Fruit fly (Drosophila melanogaster) whole organism, embryonic: Measurements from ENCODE around the gene CG42592.
A peak's percentile ranks its signal among the peaks of the same experiment; 100 is the strongest.

Experiments used
- Asciz ChIP-seq: fragments of 200-800 bp; sonication (Bioruptor generic); optimal IDR thresholded peaks from 2 replicates; lab custom pipeline; 2017; ENCODE audit warnings: missing biosample characterization, mild to moderate bottlenecking, missing genetic modification characterization, missing genetic modification reagents
- CG10274 ChIP-seq: fragments of 200-800 bp; sonication (Bioruptor generic); optimal IDR thresholded peaks from 3 replicates; lab custom pipeline; 2017; ENCODE audit warnings: missing biosample characterization, mild to moderate bottlenecking, missing genetic modification characterization
- CG11247 ChIP-seq: fragments of 200-800 bp; sonication (Bioruptor generic); IDR thresholded peaks from 2 replicates; pipeline ENCODE4 v1.3.6; 2022; ENCODE audit warnings: missing biosample characterization, missing genetic modification characterization
- CG12155 ChIP-seq: fragments of 200-800 bp; sonication (Bioruptor generic); optimal IDR thresholded peaks from 3 replicates; lab custom pipeline; 2016; ENCODE audit warnings: missing biosample characterization, missing genetic modification characterization
- CG12236 ChIP-seq: fragments of 200-800 bp; sonication (Bioruptor generic); optimal IDR thresholded peaks from 2 replicates; lab custom pipeline; 2016; ENCODE audit warnings: missing biosample characterization, missing genetic modification characterization
- CG13894 ChIP-seq: fragments of 200-800 bp; sonication (Bioruptor generic); optimal IDR thresholded peaks from 3 replicates; lab custom pipeline; 2018; ENCODE audit warnings: missing biosample characterization, mild to moderate bottlenecking, missing genetic modification characterization, moderate library complexity
- CG15514 ChIP-seq: fragments of 200-800 bp; sonication (Bioruptor generic); optimal IDR thresholded peaks from 3 replicates; lab custom pipeline; 2017; ENCODE audit warnings: missing biosample characterization, missing genetic modification characterization, mild to moderate bottlenecking, moderate library complexity, missing genetic modification reagents
- CG16813 ChIP-seq: fragments of 200-800 bp; sonication (Bioruptor generic); IDR thresholded peaks from 3 replicates; pipeline ENCODE4 v1.3.6; 2022; ENCODE audit warnings: missing biosample characterization, missing genetic modification characterization; ENCODE audit not compliant: partially characterized antibody
- CG18764 ChIP-seq: fragments of 200-800 bp; sonication (Bioruptor generic); optimal IDR thresholded peaks from 3 replicates; lab custom pipeline; 2016; ENCODE audit warnings: missing biosample characterization, missing genetic modification characterization
- CG30403 ChIP-seq: fragments of 200-800 bp; sonication (Bioruptor generic); optimal IDR thresholded peaks from 3 replicates; lab custom pipeline; 2016; ENCODE audit warnings: missing biosample characterization, missing genetic modification characterization
- CG32772 ChIP-seq: fragments of 200-800 bp; sonication (Bioruptor generic); IDR thresholded peaks from 2 replicates; pipeline ENCODE4 v1.3.6; 2022; ENCODE audit warnings: missing biosample characterization, missing genetic modification characterization
- CG4617 ChIP-seq: fragments of 200-800 bp; sonication (Bioruptor generic); optimal IDR thresholded peaks from 3 replicates; lab custom pipeline; 2016; ENCODE audit warnings: missing biosample characterization, missing genetic modification characterization, borderline replicate concordance
- CG7928 ChIP-seq: fragments of 200-800 bp; sonication (Bioruptor generic); optimal IDR thresholded peaks from 2 replicates; lab custom pipeline; 2017; ENCODE audit warnings: missing biosample characterization, mild to moderate bottlenecking, missing genetic modification characterization
- CG8290 ChIP-seq, 3 experiments: fragments of 200-800 bp; sonication (Bioruptor generic); optimal IDR thresholded peaks; 2 replicates each; lab custom pipeline; 2016 to 2019; ENCODE audit warnings: missing biosample characterization in 3 of 3, missing genetic modification characterization in 3 of 3, mild to moderate bottlenecking in 2 of 3, moderate library complexity in 1 of 3
- CG8388 ChIP-seq: fragments of 200-800 bp; sonication (Bioruptor generic); optimal IDR thresholded peaks from 2 replicates; lab custom pipeline; 2019; ENCODE audit warnings: missing biosample characterization, mild to moderate bottlenecking, missing genetic modification characterization, moderate library complexity
- CG9727 ChIP-seq: fragments of 200-800 bp; sonication (Bioruptor generic); optimal IDR thresholded peaks from 3 replicates; lab custom pipeline; 2017; ENCODE audit warnings: missing biosample characterization, mild to moderate bottlenecking, missing genetic modification characterization
- Dbx ChIP-seq: fragments of 200-800 bp; sonication (Bioruptor generic); IDR thresholded peaks from 3 replicates; pipeline ENCODE4 v1.3.6; 2022; ENCODE audit warnings: missing biosample characterization, missing genetic modification characterization
- Dll ChIP-seq: fragments of 200-800 bp; sonication (Bioruptor generic); IDR thresholded peaks from 4 replicates; pipeline ENCODE4 v1.3.6; 2022; ENCODE audit warnings: missing biosample characterization, missing genetic modification characterization; ENCODE audit not compliant: partially characterized antibody
- Gsc ChIP-seq: fragments of 200-800 bp; sonication (Bioruptor generic); IDR thresholded peaks from 2 replicates; pipeline ENCODE4 v1.3.6; 2022; ENCODE audit warnings: missing biosample characterization, missing genetic modification characterization
- Hmr ChIP-seq: fragments of 200-800 bp; sonication (Bioruptor generic); optimal IDR thresholded peaks from 3 replicates; lab custom pipeline; 2017; ENCODE audit warnings: mild to moderate bottlenecking, missing biosample characterization, missing genetic modification reagents, missing genetic modification characterization
- Hr78 ChIP-seq, 2 experiments: fragments of 200-800 bp in 1 of 2; fragments of >200 bp in 1 of 2; sonication (Bioruptor generic) in 1 of 2; optimal IDR thresholded peaks; 2 replicates each; lab custom pipeline; 2017 to 2019; ENCODE audit warnings: missing biosample characterization in 2 of 2, missing genetic modification characterization in 2 of 2, mild to moderate bottlenecking in 1 of 2, moderate library complexity in 1 of 2
- Lhr ChIP-seq: fragments of 200-800 bp; sonication (Bioruptor generic); optimal IDR thresholded peaks from 3 replicates; lab custom pipeline; 2017; ENCODE audit warnings: mild to moderate bottlenecking, missing biosample characterization, missing genetic modification reagents, missing genetic modification characterization
- MBD-R2 ChIP-seq: fragments of 200-800 bp; sonication (Bioruptor generic); IDR thresholded peaks from 2 replicates; pipeline ENCODE4 v1.3.6; 2022; ENCODE audit warnings: missing biosample characterization, missing genetic modification characterization
- Med ChIP-seq: fragments of 200-800 bp; sonication (Bioruptor generic); peaks from one replicate; lab custom pipeline; 2016; ENCODE audit warnings: missing biosample characterization, missing genetic modification characterization, mild to moderate bottlenecking, inconsistent platforms, moderate library complexity
- Optix ChIP-seq: fragments of 200-800 bp; sonication (Bioruptor generic); IDR thresholded peaks from 3 replicates; pipeline ENCODE4 v1.3.6; 2022; ENCODE audit warnings: missing biosample characterization, missing genetic modification characterization
- PHDP ChIP-seq: fragments of 200-800 bp; sonication (Bioruptor generic); optimal IDR thresholded peaks from 3 replicates; lab custom pipeline; 2018; ENCODE audit warnings: missing biosample characterization, mild to moderate bottlenecking, missing genetic modification characterization, moderate library complexity
- Ravus ChIP-seq: fragments of 200-800 bp; sonication (Bioruptor generic); IDR thresholded peaks from 2 replicates; pipeline ENCODE4 v1.3.6; 2022; ENCODE audit warnings: missing biosample characterization, missing genetic modification characterization
- Rx ChIP-seq: fragments of 200-800 bp; sonication (Bioruptor generic); IDR thresholded peaks from 2 replicates; pipeline ENCODE4 v1.3.6; 2022; ENCODE audit warnings: missing biosample characterization, missing genetic modification characterization
- Sin3A ChIP-seq: fragments of >200 bp; optimal IDR thresholded peaks from 2 replicates; lab custom pipeline; 2018
- Xbp1 ChIP-seq: fragments of 200-800 bp; sonication (Bioruptor generic); optimal IDR thresholded peaks from 3 replicates; lab custom pipeline; 2016; ENCODE audit warnings: missing biosample characterization, mild to moderate bottlenecking, missing genetic modification characterization
- abd-A ChIP-seq: fragments of 200-800 bp; sonication (Bioruptor generic); optimal IDR thresholded peaks from 3 replicates; lab custom pipeline; 2019; ENCODE audit warnings: missing biosample characterization, mild to moderate bottlenecking, missing genetic modification characterization, moderate library complexity
- ap ChIP-seq: fragments of 200-800 bp; sonication (Bioruptor generic); IDR thresholded peaks from 2 replicates; pipeline ENCODE4 v1.3.6; 2022; ENCODE audit warnings: missing biosample characterization, missing genetic modification characterization
- ara ChIP-seq: fragments of 200-800 bp; sonication (Bioruptor generic); IDR thresholded peaks from 2 replicates; pipeline ENCODE4 v1.3.6; 2022; ENCODE audit warnings: missing biosample characterization, missing genetic modification characterization
- ase ChIP-seq: fragments of 200-800 bp; sonication (Bioruptor generic); IDR thresholded peaks from 3 replicates; pipeline ENCODE4 v1.3.6; 2022; ENCODE audit warnings: missing biosample characterization, missing genetic modification characterization
- chinmo ChIP-seq: fragments of 200-800 bp; sonication (Bioruptor generic); IDR thresholded peaks from 4 replicates; pipeline ENCODE4 v1.3.6; 2022; ENCODE audit warnings: missing biosample characterization, missing genetic modification characterization; ENCODE audit not compliant: partially characterized antibody
- chm ChIP-seq: fragments of 200-800 bp; sonication (Bioruptor generic); IDR thresholded peaks from 2 replicates; pipeline ENCODE4 v1.3.6; 2022; ENCODE audit warnings: missing biosample characterization, missing genetic modification characterization
- emc ChIP-seq: fragments of 200-800 bp; sonication (Bioruptor generic); optimal IDR thresholded peaks from 2 replicates; lab custom pipeline; 2016; ENCODE audit warnings: missing biosample characterization, missing genetic modification characterization
- eve ChIP-seq, 2 experiments: fragments of >200 bp; optimal IDR thresholded peaks; 2 replicates each; lab custom pipeline; 2017; ENCODE audit warnings: missing biosample characterization in 2 of 2, missing genetic modification characterization in 2 of 2
- ewg ChIP-seq: fragments of 200-800 bp; sonication (Bioruptor generic); optimal IDR thresholded peaks from 3 replicates; lab custom pipeline; 2017; ENCODE audit warnings: mild to moderate bottlenecking, missing biosample characterization, missing genetic modification reagents, missing genetic modification characterization
- fd102C ChIP-seq: fragments of 200-800 bp; sonication (Bioruptor generic); optimal IDR thresholded peaks from 2 replicates; lab custom pipeline; 2018; ENCODE audit warnings: missing biosample characterization, mild to moderate bottlenecking, missing genetic modification characterization, moderate library complexity
- fu2 ChIP-seq: fragments of 200-800 bp; sonication (Bioruptor generic); optimal IDR thresholded peaks from 2 replicates; lab custom pipeline; 2016; ENCODE audit warnings: missing biosample characterization, missing genetic modification characterization
- gro ChIP-seq: fragments of 200-800 bp; sonication (Bioruptor generic); optimal IDR thresholded peaks from 2 replicates; lab custom pipeline; 2016; ENCODE audit warnings: missing biosample characterization, missing genetic modification characterization
- hb ChIP-seq: fragments of 200-800 bp; sonication (Bioruptor generic); IDR thresholded peaks from 3 replicates; pipeline ENCODE4 v1.3.6; 2022; ENCODE audit warnings: missing biosample characterization, missing genetic modification characterization; ENCODE audit not compliant: partially characterized antibody
- insv ChIP-seq, 2 experiments: fragments of 200-800 bp; sonication (Bioruptor generic); optimal IDR thresholded peaks; 3 replicates each; lab custom pipeline; 2016 to 2018; ENCODE audit warnings: missing biosample characterization in 2 of 2, missing genetic modification characterization in 2 of 2
- knrl ChIP-seq: fragments of 200-800 bp; sonication (Bioruptor generic); IDR thresholded peaks from 3 replicates; pipeline ENCODE4 v1.3.6; 2022; ENCODE audit warnings: missing biosample characterization, missing genetic modification characterization; ENCODE audit not compliant: partially characterized antibody
- lab ChIP-seq: fragments of 200-800 bp; sonication (Bioruptor generic); optimal IDR thresholded peaks from 3 replicates; lab custom pipeline; 2017; ENCODE audit warnings: missing biosample characterization, missing genetic modification characterization, mild to moderate bottlenecking, moderate library complexity, missing genetic modification reagents
- phol ChIP-seq: fragments of 200-800 bp; sonication (Bioruptor generic); optimal IDR thresholded peaks from 3 replicates; lab custom pipeline; 2018; ENCODE audit warnings: missing biosample characterization, mild to moderate bottlenecking, missing genetic modification characterization, moderate library complexity
- slou ChIP-seq: fragments of 200-800 bp; sonication (Bioruptor generic); optimal IDR thresholded peaks from 3 replicates; lab custom pipeline; 2016; ENCODE audit warnings: missing biosample characterization, missing genetic modification characterization
- stwl ChIP-seq: fragments of 200-800 bp; sonication (Bioruptor generic); optimal IDR thresholded peaks from 3 replicates; lab custom pipeline; 2018; ENCODE audit warnings: missing biosample characterization, mild to moderate bottlenecking, missing genetic modification characterization, moderate library complexity
- zen ChIP-seq: fragments of 200-800 bp; sonication (Bioruptor generic); optimal IDR thresholded peaks from 3 replicates; lab custom pipeline; 2018; ENCODE audit warnings: missing biosample characterization, mild to moderate bottlenecking, missing genetic modification characterization, moderate library complexity
- zfh2 ChIP-seq: fragments of 200-800 bp; sonication (Bioruptor generic); optimal IDR thresholded peaks from 2 replicates; lab custom pipeline; 2016; ENCODE audit warnings: missing biosample characterization, missing genetic modification characterization

The CG42592 gene

dm6 chr3R:29830925-29831324, 5.2 kb downstream of the CG42592 start (continued):
- TF ChIP-seq abd-A (tag; lab: Kevin White, UChicago), result no peak
- TF ChIP-seq zfh2, result no peak
- TF ChIP-seq CG12236 (GFP tag; lab: Kevin White, UChicago), result no peak
- no peak for TF ChIP-seq Sin3A (lab: Kevin White, UChicago)
- TF ChIP-seq ara, result peak; percentile 42; the same call in 1 of the 2 replicates
- TF ChIP-seq lab (GFP tag; lab: Kevin White, UChicago), result peak; percentile 62
- TF ChIP-seq CG8388, result no peak
- no peak for TF ChIP-seq Xbp1 (GFP tag; lab: Kevin White, UChicago)
- TF ChIP-seq CG4617 (GFP tag; lab: Kevin White, UChicago), result no peak
- no peak for TF ChIP-seq insv (GFP tag; optimal IDR thresholded peaks at IDR 0.05; lab: Kevin White, UChicago)
- TF ChIP-seq fu2, result no peak
- TF ChIP-seq CG12155 (GFP tag; lab: Kevin White, UChicago), result no peak
- no peak for TF ChIP-seq hb (GFP tag; lab: Robert Waterston, UW)
- no peak for TF ChIP-seq Optix (GFP tag; lab: Robert Waterston, UW)
- no peak for TF ChIP-seq chm (GFP tag; lab: Robert Waterston, UW)
- no peak for TF ChIP-seq Rx (GFP tag; lab: Robert Waterston, UW)
- TF ChIP-seq Hr78 (GFP tag; optimal IDR thresholded peaks at IDR 0.05; lab: Kevin White, UChicago), result no peak
- TF ChIP-seq CG10274, result no peak
- no peak for TF ChIP-seq CG30403 (GFP tag; lab: Kevin White, UChicago)
- peak; percentile 73 for TF ChIP-seq Med (GFP tag; lab: Kevin White, UChicago)
- no peak for TF ChIP-seq Gsc (GFP tag; lab: Robert Waterston, UW)
- TF ChIP-seq Lhr (GFP tag; lab: Kevin White, UChicago), result no peak
- TF ChIP-seq CG18764 (GFP tag; lab: Kevin White, UChicago), result peak; percentile 3
- TF ChIP-seq eve (GFP tag; optimal IDR thresholded peaks at IDR 0.05; lab: Kevin White, UChicago), result no peak
- TF ChIP-seq chinmo (GFP tag; lab: Robert Waterston, UW), result no peak
- no peak for TF ChIP-seq CG7928
- TF ChIP-seq ap (GFP tag; lab: Robert Waterston, UW), result no peak
- peak; percentile 79 for TF ChIP-seq CG9727
- peak; percentile 79 for TF ChIP-seq Asciz
- no peak for TF ChIP-seq stwl (tag; lab: Kevin White, UChicago)
- no peak for TF ChIP-seq PHDP (tag; lab: Kevin White, UChicago)
- TF ChIP-seq ewg (GFP tag; lab: Kevin White, UChicago), result no peak
- TF ChIP-seq Dll (GFP tag; lab: Robert Waterston, UW), result no peak
- TF ChIP-seq gro (GFP tag; lab: Kevin White, UChicago), result no peak
- TF ChIP-seq phol (tag; lab: Kevin White, UChicago), result no peak
- TF ChIP-seq CG15514, result no peak
- no peak for TF ChIP-seq CG32772 (GFP tag; lab: Robert Waterston, UW)
- TF ChIP-seq Hmr, result no peak
- no peak for TF ChIP-seq Ravus (GFP tag; lab: Robert Waterston, UW)
- TF ChIP-seq CG11247 (GFP tag; lab: Robert Waterston, UW), result no peak
- TF ChIP-seq emc, result no peak
- no peak for TF ChIP-seq slou (GFP tag; lab: Kevin White, UChicago)
- peak; percentile 81 for TF ChIP-seq zen (tag; lab: Kevin White, UChicago)
- no peak for TF ChIP-seq Dbx (GFP tag; lab: Robert Waterston, UW)
- no peak for TF ChIP-seq CG16813 (GFP tag; lab: Robert Waterston, UW)
- TF ChIP-seq CG13894 (tag; lab: Kevin White, UChicago), result no peak
- TF ChIP-seq MBD-R2 (GFP tag; lab: Robert Waterston, UW), result no peak
- TF ChIP-seq knrl (GFP tag; lab: Robert Waterston, UW), result no peak
- TF ChIP-seq ase (GFP tag; lab: Robert Waterston, UW), result no peak
- TF ChIP-seq CG8290 (GFP tag; optimal IDR thresholded peaks at IDR 0.05; lab: Kevin White, UChicago), result no peak
- TF ChIP-seq CG8290 (tag; optimal IDR thresholded peaks at IDR 0.05; lab: Kevin White, UChicago), result no peak
- peak; percentile 94 for TF ChIP-seq fd102C (GFP tag; lab: Kevin White, UChicago)
